Worm (Caenorhabditis elegans) whole organism, young adult: ENCODE results near the gene fbxc-23.

Experiments used
- ccch-3 ChIP-seq: fragments of 200-800 bp; sonication (Bioruptor generic); optimal IDR thresholded peaks from 2 replicates; lab custom pipeline; 2018; ENCODE audit warnings: mild to moderate bottlenecking, missing genetic modification characterization, missing compliant biosample characterization
- let-526 ChIP-seq: fragments of 200-800 bp; sonication (Bioruptor generic); IDR thresholded peaks from 2 replicates; pipeline ENCODE4 v1.3.6; 2022; ENCODE audit warnings: missing genetic modification reagents, missing genetic modification characterization, missing compliant biosample characterization
- mes-4 ChIP-seq: sonication (generic microtip); optimal IDR thresholded peaks from 2 replicates; lab custom pipeline; 2016; ENCODE audit warnings: missing genotype, missing genetic modification characterization, missing compliant biosample characterization
- nfya-1 ChIP-seq: sonication (generic microtip); optimal IDR thresholded peaks from 2 replicates; lab custom pipeline; 2017; ENCODE audit warnings: antibody characterized with exemption, missing compliant biosample characterization, missing genetic modification characterization, borderline replicate concordance; ENCODE audit not compliant: insufficient read depth
- pha-4 ChIP-seq: fragments of 150-350 bp; sonication (generic microtip); optimal IDR thresholded peaks from 2 replicates; lab custom pipeline; 2014; ENCODE audit warnings: missing biosample characterization, missing genetic modification reagents, missing genetic modification characterization
- somi-1 ChIP-seq: fragments of 200-800 bp; sonication (Bioruptor generic); optimal IDR thresholded peaks from 2 replicates; lab custom pipeline; 2018; ENCODE audit warnings: mild to moderate bottlenecking, missing genetic modification characterization, missing compliant biosample characterization
- unc-62 ChIP-seq: fragments of 150-350 bp; optimal IDR thresholded peaks from 2 replicates; lab custom pipeline; 2014; ENCODE audit warnings: missing biosample characterization, missing genetic modification reagents, missing genetic modification characterization

DNA sequence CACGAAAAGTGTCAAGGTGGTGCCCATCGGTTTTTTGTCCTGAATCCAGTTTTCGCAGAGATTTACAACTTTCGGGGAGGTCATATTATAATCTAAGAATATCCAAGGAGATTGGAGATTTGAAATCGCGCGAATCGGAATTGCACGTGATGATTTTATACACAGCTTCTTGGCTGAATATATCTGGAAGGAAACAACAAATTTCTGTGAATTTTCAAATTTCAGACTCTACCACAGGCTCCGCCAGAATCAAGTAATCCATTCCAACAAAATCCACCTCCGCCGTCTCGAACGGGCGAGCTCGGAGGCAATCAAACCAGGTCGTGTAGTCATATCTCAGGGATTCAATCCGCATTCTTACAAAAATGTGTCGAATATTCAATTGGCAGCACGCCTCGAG is 1.1 kb downstream of the fbxc-23 start:
- no peak for TF ChIP-seq nfya-1 (tag; lab: Kevin White, UChicago)
- TF ChIP-seq pha-4 (tag; lab: Kevin White, UChicago), result no peak
- TF ChIP-seq mes-4, result no peak
- TF ChIP-seq somi-1 (GFP tag; lab: Kevin White, UChicago), result no peak
- TF ChIP-seq ccch-3 (GFP tag; lab: Kevin White, UChicago), result no peak
- TF ChIP-seq unc-62, result no peak
- no peak for TF ChIP-seq let-526
